Worm (Caenorhabditis elegans) whole organism, L4 larva: ENCODE measurements around the gene C25A8.5.
A peak's percentile ranks its signal among the peaks of the same experiment; 100 is the strongest.

Experiments used
- F10B5.3 ChIP-seq: sonication (generic microtip); optimal IDR thresholded peaks from 2 replicates; lab custom pipeline; 2016; ENCODE audit warnings: mild to moderate bottlenecking, missing genetic modification characterization, missing compliant biosample characterization
- F37D6.2 ChIP-seq: sonication (generic microtip); optimal IDR thresholded peaks from 2 replicates; lab custom pipeline; 2016; ENCODE audit warnings: mild to moderate bottlenecking, missing genetic modification characterization, missing compliant biosample characterization
- F49E8.2 ChIP-seq: sonication (generic microtip); optimal IDR thresholded peaks from 2 replicates; lab custom pipeline; 2016; ENCODE audit warnings: missing compliant biosample characterization, mild to moderate bottlenecking, missing genetic modification characterization, borderline replicate concordance
- aha-1 ChIP-seq: fragments of 150-350 bp; peaks from one replicate; lab custom pipeline; 2014; ENCODE audit warnings: missing biosample characterization, missing genetic modification characterization
- arid-1 ChIP-seq: fragments of 200-800 bp; sonication (Bioruptor generic); conservative IDR thresholded peaks from 2 replicates; pipeline ENCODE4 v1.3.6; 2022; ENCODE audit warnings: missing genetic modification reagents, missing genetic modification characterization, missing compliant biosample characterization
- ceh-20 ChIP-seq: fragments of 200-800 bp; sonication (Bioruptor generic); IDR thresholded peaks from 2 replicates; pipeline ENCODE4 v1.3.6; 2022; ENCODE audit warnings: missing genetic modification reagents, missing genetic modification characterization, missing compliant biosample characterization
- ctbp-1 ChIP-seq: fragments of 200-800 bp; sonication (Bioruptor generic); IDR thresholded peaks from 2 replicates; pipeline ENCODE4 v1.3.6; 2022; ENCODE audit warnings: missing genetic modification reagents, missing genetic modification characterization, missing compliant biosample characterization
- daf-16 ChIP-seq, 3 experiments: sonication (generic microtip); optimal IDR thresholded peaks; 2 replicates each; lab custom pipeline; 2016 to 2017; ENCODE audit warnings: missing genetic modification characterization in 3 of 3, missing genetic modification reagents in 3 of 3, mild to moderate bottlenecking in 2 of 3, missing compliant biosample characterization in 2 of 3, missing biosample characterization in 1 of 3, moderate library complexity in 1 of 3
- daf-19 ChIP-seq: fragments of 200-800 bp; sonication (Bioruptor generic); conservative IDR thresholded peaks from 2 replicates; pipeline ENCODE4 v1.3.6; 2022; ENCODE audit warnings: missing genetic modification characterization, missing compliant biosample characterization
- daf-8 ChIP-seq: fragments of 200-800 bp; sonication (Bioruptor generic); IDR thresholded peaks from 2 replicates; pipeline ENCODE4 v1.3.6; 2022; ENCODE audit warnings: missing genetic modification characterization, missing compliant biosample characterization
- dmd-6 ChIP-seq: fragments of 200-800 bp; sonication (Bioruptor generic); IDR thresholded peaks from 2 replicates; pipeline ENCODE4 v1.3.6; 2022; ENCODE audit warnings: missing genetic modification reagents, missing genetic modification characterization, missing compliant biosample characterization
- dmd-8 ChIP-seq: fragments of 200-800 bp; sonication (Bioruptor generic); IDR thresholded peaks from 2 replicates; pipeline ENCODE4 v1.3.6; 2022; ENCODE audit warnings: missing genetic modification characterization, missing compliant biosample characterization
- dmd-9 ChIP-seq: fragments of 200-800 bp; sonication (Bioruptor generic); IDR thresholded peaks from 2 replicates; pipeline ENCODE4 v1.3.6; 2022; ENCODE audit warnings: missing genetic modification reagents, missing genetic modification characterization, missing compliant biosample characterization
- dpl-1 ChIP-seq: fragments of 150-350 bp; optimal IDR thresholded peaks from 2 replicates; lab custom pipeline; 2014; ENCODE audit warnings: missing biosample characterization, missing genetic modification reagents, missing genetic modification characterization
- dve-1 ChIP-seq: sonication (generic microtip); optimal IDR thresholded peaks from 2 replicates; lab custom pipeline; 2017; ENCODE audit warnings: antibody characterized with exemption, mild to moderate bottlenecking, missing genetic modification characterization, missing compliant biosample characterization; ENCODE audit not compliant: insufficient read depth
- egl-27 ChIP-seq: sonication (generic microtip); optimal IDR thresholded peaks from 3 replicates; lab custom pipeline; 2017; ENCODE audit warnings: missing biosample characterization, missing genetic modification reagents, missing genetic modification characterization
- egl-43 ChIP-seq: fragments of 200-800 bp; sonication (Bioruptor generic); IDR thresholded peaks from 2 replicates; pipeline ENCODE4 v1.3.6; 2022; ENCODE audit warnings: missing genetic modification reagents, missing genetic modification characterization, missing compliant biosample characterization
- fkh-10 ChIP-seq: fragments of 150-350 bp; optimal IDR thresholded peaks from 2 replicates; lab custom pipeline; 2014; ENCODE audit warnings: missing biosample characterization, missing genetic modification reagents, missing genetic modification characterization
- gei-8 ChIP-seq: fragments of 200-800 bp; sonication (Bioruptor generic); optimal IDR thresholded peaks from 2 replicates; lab custom pipeline; 2018; ENCODE audit warnings: mild to moderate bottlenecking, missing genetic modification characterization, missing compliant biosample characterization
- hlh-11 ChIP-seq: fragments of 200-800 bp; sonication (Bioruptor generic); optimal IDR thresholded peaks from 2 replicates; lab custom pipeline; 2018; ENCODE audit warnings: mild to moderate bottlenecking, missing genetic modification characterization, missing compliant biosample characterization
- hmg-1.1 ChIP-seq: fragments of 200-800 bp; sonication (Bioruptor generic); IDR thresholded peaks from 2 replicates; pipeline ENCODE4 v1.3.6; 2022; ENCODE audit warnings: missing genetic modification reagents, missing genetic modification characterization, missing compliant biosample characterization
- lin-1 ChIP-seq: fragments of 200-800 bp; sonication (Bioruptor generic); IDR thresholded peaks from 2 replicates; pipeline ENCODE4 v1.3.6; 2022; ENCODE audit warnings: missing genetic modification reagents, missing genetic modification characterization, missing compliant biosample characterization
- lin-15B ChIP-seq: fragments of 150-350 bp; sonication (generic microtip); optimal IDR thresholded peaks from 3 replicates; lab custom pipeline; 2014; ENCODE audit warnings: missing biosample characterization, missing genetic modification characterization
- lin-38 ChIP-seq: fragments of 200-800 bp; sonication (Bioruptor generic); IDR thresholded peaks from 2 replicates; pipeline ENCODE4 v1.3.6; 2022; ENCODE audit warnings: missing genetic modification reagents, missing genetic modification characterization, missing compliant biosample characterization
- lsy-2 ChIP-seq, 2 experiments: fragments of 150-350 bp in 1 of 2; sonication (generic microtip) in 1 of 2; optimal IDR thresholded peaks; 2 replicates each; lab custom pipeline; 2014 to 2017; ENCODE audit warnings: missing biosample characterization in 2 of 2, missing genetic modification characterization in 2 of 2
- mdl-1 ChIP-seq, 2 experiments: fragments of 150-350 bp in 1 of 2; sonication (generic microtip) in 1 of 2; optimal IDR thresholded peaks; 2 replicates each; lab custom pipeline; 2014 to 2017; ENCODE audit warnings: missing biosample characterization in 2 of 2, missing genetic modification characterization in 2 of 2
- mdt-29 ChIP-seq: fragments of 200-800 bp; sonication (Bioruptor generic); IDR thresholded peaks from 2 replicates; pipeline ENCODE4 v1.3.6; 2022; ENCODE audit warnings: missing genetic modification reagents, missing genetic modification characterization, missing compliant biosample characterization
- mes-2 ChIP-seq: sonication (generic microtip); optimal IDR thresholded peaks from 2 replicates; lab custom pipeline; 2016; ENCODE audit warnings: missing genotype, mild to moderate bottlenecking, missing genetic modification characterization, missing compliant biosample characterization; ENCODE audit not compliant: poor library complexity, severe bottlenecking
- mxl-2 ChIP-seq: fragments of 200-800 bp; sonication (Bioruptor generic); conservative IDR thresholded peaks from 2 replicates; pipeline ENCODE4 v1.3.6; 2022; ENCODE audit warnings: missing genetic modification reagents, missing genetic modification characterization, missing compliant biosample characterization
- mxl-3 ChIP-seq: fragments of 200-800 bp; sonication (Bioruptor generic); optimal IDR thresholded peaks from 2 replicates; lab custom pipeline; 2018; ENCODE audit warnings: mild to moderate bottlenecking, missing genetic modification characterization, missing compliant biosample characterization
- nhr-111 ChIP-seq: fragments of 200-800 bp; sonication (Bioruptor generic); optimal IDR thresholded peaks from 2 replicates; lab custom pipeline; 2018; ENCODE audit warnings: mild to moderate bottlenecking, missing genetic modification characterization, missing compliant biosample characterization
- nhr-25 ChIP-seq: sonication (generic microtip); optimal IDR thresholded peaks from 2 replicates; lab custom pipeline; 2017; ENCODE audit warnings: missing genetic modification characterization, mild to moderate bottlenecking, missing compliant biosample characterization, antibody characterized with exemption, moderate library complexity, borderline replicate concordance; ENCODE audit not compliant: insufficient read depth
- nhr-41 ChIP-seq: fragments of 200-800 bp; sonication (Bioruptor generic); IDR thresholded peaks from 2 replicates; pipeline ENCODE4 v1.3.6; 2022; ENCODE audit warnings: missing genetic modification reagents, missing genetic modification characterization, missing compliant biosample characterization
- nhr-48 ChIP-seq: sonication (generic microtip); optimal IDR thresholded peaks from 2 replicates; lab custom pipeline; 2016; ENCODE audit warnings: mild to moderate bottlenecking, missing genetic modification characterization, missing compliant biosample characterization
- pqm-1 ChIP-seq: sonication (generic microtip); optimal IDR thresholded peaks from 2 replicates; lab custom pipeline; 2017; ENCODE audit warnings: missing biosample characterization, missing genetic modification characterization
- rbr-2 ChIP-seq: sonication (generic microtip); optimal IDR thresholded peaks from 2 replicates; lab custom pipeline; 2016; ENCODE audit warnings: missing genotype, missing genetic modification characterization, missing compliant biosample characterization
- saeg-2 ChIP-seq: fragments of 200-800 bp; sonication (Bioruptor generic); IDR thresholded peaks from 2 replicates; pipeline ENCODE4 v1.3.6; 2022; ENCODE audit warnings: missing genetic modification reagents, missing genetic modification characterization, missing compliant biosample characterization
- skn-1 ChIP-seq: fragments of 150-350 bp; optimal IDR thresholded peaks from 2 replicates; lab custom pipeline; 2014; ENCODE audit warnings: missing biosample characterization, missing genetic modification characterization
- unc-39 ChIP-seq: sonication (generic microtip); optimal IDR thresholded peaks from 2 replicates; lab custom pipeline; 2017; ENCODE audit warnings: missing biosample characterization, missing genetic modification characterization
- unc-62 ChIP-seq, 3 experiments: fragments of 150-350 bp in 1 of 3; sonication (generic microtip); optimal IDR thresholded peaks in 2 of 3; peaks in 1 of 3; 1 replicate in 1 of 3; 2 replicates in 2 of 3; lab custom pipeline; 2014 to 2017; ENCODE audit warnings: missing biosample characterization in 3 of 3, missing genetic modification characterization in 3 of 3, missing genetic modification reagents in 3 of 3, missing genotype in 1 of 3
- vab-7 ChIP-seq: fragments of 200-800 bp; sonication (Bioruptor generic); IDR thresholded peaks from 2 replicates; pipeline ENCODE4 v1.3.6; 2022; ENCODE audit warnings: missing genetic modification reagents, missing genetic modification characterization, missing compliant biosample characterization
- zfp-2 ChIP-seq: sonication (generic microtip); optimal IDR thresholded peaks from 2 replicates; lab custom pipeline; 2016; ENCODE audit warnings: mild to moderate bottlenecking, missing genetic modification characterization, missing compliant biosample characterization
- ztf-11 ChIP-seq: fragments of 150-350 bp; optimal IDR thresholded peaks from 2 replicates; lab custom pipeline; 2014; ENCODE audit warnings: missing biosample characterization, missing genetic modification characterization

C25A8.5 gene

DNA sequence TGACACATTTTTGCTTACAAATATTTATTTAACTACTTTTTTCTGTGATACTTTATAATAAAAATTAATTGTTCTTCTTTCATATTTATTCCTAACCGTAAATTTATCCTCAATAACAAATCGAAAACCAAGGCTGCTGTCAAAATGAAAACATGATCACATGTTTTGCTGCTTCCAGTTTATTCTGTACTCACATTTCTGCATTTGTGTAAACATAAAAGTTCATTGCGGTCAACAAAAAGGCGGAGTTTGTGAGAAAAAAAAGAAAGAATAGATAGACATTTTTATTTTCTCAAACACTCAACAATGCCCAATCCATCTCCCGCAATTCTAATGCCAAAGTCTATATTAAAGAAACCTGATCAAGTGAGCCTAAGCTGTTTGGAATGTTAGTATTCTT is 36.5 kb downstream of the C25A8.5 start, which contains the start of gene C06G3.3:
TSS of gene C06G3.3 (plus strand) at position 301 of the 400 bp plus-strand sequence.
- TF ChIP-seq aha-1 (tag; lab: Kevin White, UChicago) = peak; percentile 46
- TF ChIP-seq saeg-2 (GFP tag; lab: Robert Waterston, UW) = no peak

DNA sequence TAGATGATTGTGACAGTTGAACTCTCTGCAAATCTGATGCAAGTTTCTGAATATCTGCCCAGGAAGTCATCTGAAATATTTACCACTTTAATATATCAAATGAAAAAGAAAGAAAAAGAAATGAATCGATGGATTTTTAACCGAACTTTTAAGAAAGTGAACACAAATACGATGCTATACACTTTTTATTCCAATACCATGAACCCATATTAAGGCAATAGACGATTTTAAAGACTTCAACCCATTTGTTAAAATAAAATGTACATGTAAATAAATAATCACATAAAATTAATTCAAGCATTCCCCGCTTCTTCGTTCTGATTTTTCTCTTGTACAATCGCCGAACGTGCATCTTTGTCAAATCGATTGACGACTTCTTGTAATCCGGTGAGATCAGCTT is 37.5 kb downstream of the C25A8.5 start, which contains the start of gene ufl-1:
TSS of gene ufl-1 (minus strand) at position 70 of the 400 bp plus-strand sequence.
- TF ChIP-seq F10B5.3 (tag; lab: Kevin White, UChicago) = no peak
- no peak for TF ChIP-seq ctbp-1 (GFP tag; lab: Robert Waterston, UW)
- peak in 1 of 2 experiments; percentile 86 for TF ChIP-seq unc-62 (GFP tag; optimal IDR thresholded peaks at IDR 0.05 in 1 of 2; lab: Kevin White, UChicago)
- TF ChIP-seq unc-62 (tag; optimal IDR thresholded peaks at IDR 0.05; lab: Kevin White, UChicago) = no peak
- no peak for TF ChIP-seq vab-7 (GFP tag; lab: Robert Waterston, UW)

DNA sequence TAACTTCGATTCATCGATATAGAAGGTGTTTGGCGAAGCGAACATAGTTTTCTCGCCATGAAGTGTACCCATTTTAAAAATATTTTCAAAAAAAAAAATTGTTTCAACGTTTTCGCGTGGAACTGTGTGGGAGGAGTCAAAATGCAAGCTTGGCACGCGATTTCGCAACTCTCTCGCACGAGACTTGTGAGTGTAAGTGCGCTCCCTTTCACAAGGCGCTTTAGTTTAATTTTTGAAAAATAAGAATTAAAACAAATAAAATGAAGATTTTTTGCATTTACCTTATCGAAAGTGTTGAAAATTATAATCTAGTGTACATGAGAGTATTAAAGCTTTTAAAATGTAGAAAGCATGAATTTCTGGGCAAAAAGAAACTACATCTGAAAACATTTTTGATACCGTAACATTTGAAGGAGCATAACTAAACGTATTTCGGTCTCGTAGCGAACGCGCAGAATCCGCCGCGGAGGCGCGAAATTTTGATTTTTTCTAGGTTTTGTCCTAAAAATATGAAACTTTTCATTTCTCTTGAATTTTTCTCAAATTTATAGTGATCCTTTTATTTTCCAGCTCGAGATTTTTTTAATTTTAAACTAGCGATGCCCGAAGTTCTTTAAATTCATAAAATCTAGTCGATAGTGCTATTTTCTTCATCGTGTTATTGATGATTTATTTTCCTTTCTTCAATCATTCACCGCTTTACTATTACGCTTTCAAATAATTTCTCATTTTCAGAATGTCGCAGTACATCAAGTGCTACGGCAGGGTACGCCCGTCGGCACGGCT is 40.4 kb downstream of the C25A8.5 start, which contains the start of the genes cogc-2 and klp-18:
TSS of gene cogc-2 (minus strand) at position 105 of the 786 bp plus-strand sequence.
TSS of gene klp-18 (plus strand) at position 736 of the 786 bp plus-strand sequence.
- TF ChIP-seq hlh-11 (peak; percentile 71), dmd-6 (GFP tag; lab: Robert Waterston, UW) (peak; percentile 49), dve-1 (peak; percentile 85), egl-27 (no peak), lin-38 (peak; percentile 94), dmd-8 (GFP tag; lab: Robert Waterston, UW) (no peak), nhr-25 (tag; lab: Kevin White, UChicago) (peak; percentile 64), unc-39 (no peak), F49E8.2 (peak; percentile 96), hmg-1.1 (GFP tag; lab: Robert Waterston, UW) (peak; percentile 74), ztf-11 (tag; lab: Kevin White, UChicago) (no peak), lsy-2 (tag; optimal IDR thresholded peaks at IDR 0.05; lab: Kevin White, UChicago) (peak; percentile 36 to 87), dmd-9 (GFP tag; lab: Robert Waterston, UW) (no peak), daf-16 (GFP tag; optimal IDR thresholded peaks at IDR 0.05; lab: Kevin White, UChicago) (no peak), daf-16 (tag; optimal IDR thresholded peaks at IDR 0.05; lab: Kevin White, UChicago) (peak; percentile 58), gei-8 (GFP tag; lab: Kevin White, UChicago) (no peak), egl-43 (no peak), skn-1 (tag; lab: Kevin White, UChicago) (no peak), zfp-2 (tag; lab: Kevin White, UChicago) (peak; percentile 11), mxl-2 (GFP tag; lab: Robert Waterston, UW) (no peak), pqm-1 (no peak), dpl-1 (peak; percentile 95), mdt-29 (no peak), mdl-1 (tag; optimal IDR thresholded peaks at IDR 0.05; lab: Kevin White, UChicago) (peak in 1 of 2 experiments; percentile 67), nhr-111 (GFP tag; lab: Kevin White, UChicago) (no peak), daf-8 (GFP tag; lab: Robert Waterston, UW) (no peak), nhr-48 (tag; lab: Kevin White, UChicago) (peak; percentile 39), lin-1 (GFP tag; lab: Robert Waterston, UW) (no peak), arid-1 (GFP tag; lab: Robert Waterston, UW) (0 out of 2 replicates have a peak, but pooled peaks have one; percentile 8), mes-2 (tag; lab: Kevin White, UChicago) (peak; percentile 93), rbr-2 (tag; lab: Kevin White, UChicago) (peak; percentile 57), F10B5.3 (tag; lab: Kevin White, UChicago) (no peak), ceh-20 (GFP tag; lab: Robert Waterston, UW) (peak; percentile 48; the same call in 1 of the 2 replicates), F37D6.2 (peak; percentile 9), fkh-10 (GFP tag; lab: Kevin White, UChicago) (peak; percentile 37), lin-15B (peak; percentile 35), daf-19 (GFP tag; lab: Robert Waterston, UW) (no peak), mxl-3 (peak; percentile 30), nhr-41 (GFP tag; lab: Robert Waterston, UW) (no peak)
